Worm (Caenorhabditis elegans): ENCODE data around the gene C04C3.9.
"Not testable (repeated sequence)": the region's sequence is repeated elsewhere in the genome, so short reads cannot be mapped to it uniquely, and the experiment has no call there.

C04C3.9 gene

DNA sequence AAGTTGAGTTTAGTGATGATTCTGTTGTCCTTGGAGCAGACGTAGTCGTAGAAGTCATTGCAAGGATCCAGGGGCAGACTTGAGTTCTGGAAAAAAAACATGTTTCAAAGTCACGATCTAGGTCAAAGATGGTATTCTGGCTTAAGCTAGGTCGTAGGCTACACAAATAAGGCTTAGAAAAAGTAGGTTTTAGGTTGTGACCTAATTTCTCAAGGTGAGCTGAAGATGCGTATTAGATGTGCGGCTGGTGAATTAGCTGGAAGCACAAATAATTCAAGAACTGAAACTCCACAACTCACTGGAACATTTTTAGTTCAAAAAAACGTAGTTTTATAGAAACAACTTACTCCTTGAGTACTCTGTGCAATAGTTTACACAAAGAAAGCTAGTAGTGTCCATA is 15.8 kb upstream of the C04C3.9 start, which contains the start of gene F09D12.2:
Gene F09D12.2 (minus strand): TSS at position 101 of the 400 bp plus-strand sequence.
- TF ChIP-seq flt-1 (GFP tag; IDR thresholded peaks at IDR 0.05): no peak
- TF ChIP-seq tab-1 (GFP tag; IDR thresholded peaks at IDR 0.05): no peak
- no peak for TF ChIP-seq T22C8.4 (GFP tag; IDR thresholded peaks at IDR 0.05)

DNA sequence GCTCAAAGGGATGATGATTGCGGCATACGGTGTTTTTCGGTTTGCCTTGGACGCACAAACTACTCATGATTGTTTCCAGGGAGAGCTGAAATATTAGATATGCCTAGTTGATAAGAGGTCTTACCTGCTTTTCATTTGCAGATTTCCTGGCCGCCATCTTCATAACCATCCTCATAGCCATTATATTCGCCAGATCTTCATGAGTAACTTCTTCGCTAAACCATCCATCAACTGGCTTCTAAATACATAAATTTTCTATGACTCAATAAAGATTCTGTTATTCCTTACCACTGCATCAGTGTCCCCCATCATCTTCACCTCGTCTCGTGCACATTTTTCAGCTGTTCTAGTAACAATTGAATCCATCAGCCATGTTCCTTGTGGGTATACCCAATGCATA is 14.2 kb upstream of the C04C3.9 start:
- TF ChIP-seq klf-2 (GFP tag; conservative IDR thresholded peaks at IDR 0.05) (no peak), ref-1 (GFP tag; conservative IDR thresholded peaks at IDR 0.05) (no peak), ztf-29 (GFP tag; IDR thresholded peaks at IDR 0.05) (no peak), flt-1 (GFP tag; IDR thresholded peaks at IDR 0.05) (no peak), T22C8.4 (GFP tag; IDR thresholded peaks at IDR 0.05) (no peak), tab-1 (GFP tag; IDR thresholded peaks at IDR 0.05) (no peak), ztf-23 (GFP tag; IDR thresholded peaks at IDR 0.05) (no peak), cog-1 (tag; optimal IDR thresholded peaks at IDR 0.05) (no peak)

DNA sequence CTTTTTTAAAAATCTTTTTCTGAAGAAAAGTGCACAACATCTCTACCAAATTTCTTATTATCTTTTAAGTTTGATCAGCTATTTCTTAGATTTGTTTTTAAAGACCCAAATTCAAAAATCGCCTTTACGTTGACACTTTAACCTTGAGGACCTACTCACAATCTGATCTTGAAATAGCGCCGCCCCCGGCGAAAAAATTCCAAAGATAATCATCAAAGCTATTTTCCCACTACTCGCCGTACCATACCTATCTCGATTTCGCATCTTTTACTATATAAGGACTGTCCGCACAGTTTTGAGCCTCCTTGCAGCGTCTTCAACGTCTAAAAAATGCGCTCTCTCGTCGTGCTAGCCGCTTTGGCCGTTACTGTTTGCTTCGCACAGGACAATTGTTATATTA is 12.5 kb upstream of the C04C3.9 start, which contains the start of gene grd-10:
Gene grd-10 (plus strand): TSS at position 208 of the 400 bp plus-strand sequence.
- TF ChIP-seq flt-1 (GFP tag; IDR thresholded peaks at IDR 0.05) (no peak), klf-2 (GFP tag; conservative IDR thresholded peaks at IDR 0.05) (no peak), tab-1 (GFP tag; IDR thresholded peaks at IDR 0.05) (no peak), med-1 (GFP tag; optimal IDR thresholded peaks at IDR 0.05; ENCODE audit: insufficient read depth) (no peak), cog-1 (tag; optimal IDR thresholded peaks at IDR 0.05) (no peak), ref-1 (GFP tag; conservative IDR thresholded peaks at IDR 0.05) (no peak), T22C8.4 (GFP tag; IDR thresholded peaks at IDR 0.05) (no peak), ztf-23 (GFP tag; IDR thresholded peaks at IDR 0.05) (no peak), ztf-29 (GFP tag; IDR thresholded peaks at IDR 0.05) (no peak)

DNA sequence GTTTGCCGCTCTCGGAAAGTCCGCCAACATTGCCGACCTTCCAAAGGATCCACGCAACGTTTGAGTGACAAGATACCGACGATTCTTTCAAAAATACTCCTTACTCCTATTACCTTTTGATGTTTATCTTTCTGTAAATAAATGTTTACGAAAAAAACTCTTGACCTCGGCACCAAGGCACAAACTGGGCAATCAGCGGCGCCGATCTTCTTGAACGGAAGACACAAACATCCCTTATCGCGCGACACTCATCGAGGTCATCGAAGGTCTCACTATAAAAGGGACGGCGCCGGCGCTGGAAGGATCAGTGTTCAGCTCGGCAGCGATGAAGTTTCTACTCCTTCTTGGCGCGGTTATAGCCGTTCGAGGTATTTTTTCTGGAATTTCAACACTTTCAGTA is 11.0 kb upstream of the C04C3.9 start, which contains the start of gene grd-3:
Gene grd-3 (plus strand): TSS at position 302 of the 400 bp plus-strand sequence.
- TF ChIP-seq klf-2 (GFP tag; conservative IDR thresholded peaks at IDR 0.05) (no peak), flt-1 (GFP tag; IDR thresholded peaks at IDR 0.05) (no peak), tab-1 (GFP tag; IDR thresholded peaks at IDR 0.05) (no peak), cog-1 (tag; optimal IDR thresholded peaks at IDR 0.05) (no peak), ref-1 (GFP tag; conservative IDR thresholded peaks at IDR 0.05) (no peak), med-1 (GFP tag; optimal IDR thresholded peaks at IDR 0.05; ENCODE audit: insufficient read depth) (no peak), ztf-23 (GFP tag; IDR thresholded peaks at IDR 0.05) (no peak), ztf-29 (GFP tag; IDR thresholded peaks at IDR 0.05) (no peak), T22C8.4 (GFP tag; IDR thresholded peaks at IDR 0.05) (no peak)

DNA sequence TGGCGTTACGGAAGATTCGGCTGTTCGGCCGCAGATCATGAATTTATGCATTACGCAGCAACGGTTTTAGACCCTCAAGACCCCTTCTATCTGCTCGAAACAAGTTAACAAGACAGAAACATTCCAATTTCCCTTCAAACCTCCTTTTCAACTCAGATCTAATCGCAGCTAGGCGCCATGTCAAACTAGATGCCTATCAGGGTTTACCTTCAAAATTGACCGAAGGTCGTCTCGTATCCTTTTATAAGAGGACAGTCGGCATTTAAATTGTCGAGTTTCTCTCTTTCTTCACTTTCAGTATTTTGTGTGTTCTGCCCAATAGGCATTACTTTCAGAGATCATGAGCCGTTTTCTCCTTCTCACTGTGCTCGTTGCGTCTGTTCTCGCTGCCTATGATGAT is 9.7 kb upstream of the C04C3.9 start, which contains the start of gene grd-13:
Gene grd-13 (plus strand): TSS at position 291 of the 400 bp plus-strand sequence.
- TF ChIP-seq klf-2 (GFP tag; conservative IDR thresholded peaks at IDR 0.05) (no peak), ztf-23 (GFP tag; IDR thresholded peaks at IDR 0.05) (no peak), ref-1 (GFP tag; conservative IDR thresholded peaks at IDR 0.05) (no peak), flt-1 (GFP tag; IDR thresholded peaks at IDR 0.05) (no peak), ztf-29 (GFP tag; IDR thresholded peaks at IDR 0.05) (no peak), T22C8.4 (GFP tag; IDR thresholded peaks at IDR 0.05) (no peak), med-1 (GFP tag; optimal IDR thresholded peaks at IDR 0.05; ENCODE audit: insufficient read depth) (no peak), cog-1 (tag; optimal IDR thresholded peaks at IDR 0.05) (no peak), tab-1 (GFP tag; IDR thresholded peaks at IDR 0.05) (no peak)

DNA sequence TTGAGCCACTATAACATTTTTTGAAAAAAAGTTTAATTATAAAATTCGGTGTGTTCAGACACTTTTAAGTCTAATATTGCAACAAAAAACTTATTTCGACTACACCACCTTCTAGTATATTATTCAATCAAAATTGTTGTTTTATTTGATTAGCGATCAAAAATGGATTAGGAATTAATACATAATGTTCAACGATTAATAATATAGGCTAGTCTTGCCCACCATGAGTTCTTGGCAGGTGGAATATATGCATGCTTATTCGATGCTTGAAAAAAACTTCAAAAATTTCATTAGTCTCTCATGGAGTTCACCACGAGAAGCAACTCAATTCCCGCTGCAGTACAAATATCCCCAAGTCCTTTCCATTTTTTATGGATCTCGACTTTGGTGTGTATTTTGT is 7.7 kb upstream of the C04C3.9 start, which contains the start of gene srz-32:
Gene srz-32 (plus strand): TSS at position 301 of the 400 bp plus-strand sequence.
- TF ChIP-seq med-1 (GFP tag; optimal IDR thresholded peaks at IDR 0.05; ENCODE audit: insufficient read depth) (no peak), ztf-29 (GFP tag; IDR thresholded peaks at IDR 0.05) (no peak), T22C8.4 (GFP tag; IDR thresholded peaks at IDR 0.05) (no peak), ztf-23 (GFP tag; IDR thresholded peaks at IDR 0.05) (no peak), ref-1 (GFP tag; conservative IDR thresholded peaks at IDR 0.05) (no peak), flt-1 (GFP tag; IDR thresholded peaks at IDR 0.05) (no peak), cog-1 (tag; optimal IDR thresholded peaks at IDR 0.05) (no peak), klf-2 (GFP tag; conservative IDR thresholded peaks at IDR 0.05) (no peak), tab-1 (GFP tag; IDR thresholded peaks at IDR 0.05) (no peak)

DNA sequence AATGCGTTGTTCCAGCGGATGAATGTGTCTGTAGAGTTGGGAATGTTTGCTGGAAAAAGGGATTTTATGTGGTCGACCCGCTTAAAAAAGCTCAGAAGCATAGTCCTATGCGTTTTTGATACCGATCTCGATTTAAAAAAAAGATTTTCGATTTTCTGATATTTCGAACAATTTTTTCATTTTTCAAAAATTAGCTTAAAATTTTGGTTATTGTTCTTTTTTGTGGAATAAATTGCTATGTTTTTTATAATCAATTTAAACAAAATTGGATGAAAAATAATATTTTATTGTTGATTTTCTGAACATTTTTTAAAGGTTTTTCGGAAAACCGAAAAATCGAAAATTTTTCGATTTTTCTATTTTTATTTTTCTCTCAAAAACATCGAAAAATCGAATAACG is 5.1 kb upstream of the C04C3.9 start, which contains the start of gene C04C3.7:
Gene C04C3.7 (minus strand): TSS at position 101 of the 400 bp plus-strand sequence.
- not testable (repeated sequence) for TF ChIP-seq med-1 (GFP tag; optimal IDR thresholded peaks at IDR 0.05; ENCODE audit: insufficient read depth); T22C8.4 (GFP tag; IDR thresholded peaks at IDR 0.05); cog-1 (tag; optimal IDR thresholded peaks at IDR 0.05)

DNA sequence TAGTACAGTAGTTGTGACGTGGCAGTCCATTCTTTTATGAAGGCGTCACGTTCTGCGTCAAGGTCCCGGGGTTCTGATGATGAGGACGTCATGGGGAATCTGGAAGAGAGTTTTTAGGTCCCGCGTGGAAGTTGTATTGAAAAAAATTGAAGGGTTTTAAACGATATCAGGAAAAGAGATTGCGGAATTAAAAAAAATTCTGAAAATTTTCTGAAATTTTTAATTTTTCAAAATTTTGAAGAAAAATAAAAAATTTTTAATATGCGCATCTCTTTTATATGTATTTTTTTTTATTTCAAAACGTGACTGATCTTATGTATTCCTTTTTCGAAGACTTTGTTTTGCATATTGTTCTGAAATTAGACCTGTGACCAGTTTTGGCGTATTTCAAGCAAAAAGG is 5.8 kb downstream of the C04C3.9 start, which contains the start of gene C04C3.6:
Gene C04C3.6 (minus strand): TSS at position 101 of the 400 bp plus-strand sequence.
- no peak for TF ChIP-seq ztf-29 (GFP tag; IDR thresholded peaks at IDR 0.05)

DNA sequence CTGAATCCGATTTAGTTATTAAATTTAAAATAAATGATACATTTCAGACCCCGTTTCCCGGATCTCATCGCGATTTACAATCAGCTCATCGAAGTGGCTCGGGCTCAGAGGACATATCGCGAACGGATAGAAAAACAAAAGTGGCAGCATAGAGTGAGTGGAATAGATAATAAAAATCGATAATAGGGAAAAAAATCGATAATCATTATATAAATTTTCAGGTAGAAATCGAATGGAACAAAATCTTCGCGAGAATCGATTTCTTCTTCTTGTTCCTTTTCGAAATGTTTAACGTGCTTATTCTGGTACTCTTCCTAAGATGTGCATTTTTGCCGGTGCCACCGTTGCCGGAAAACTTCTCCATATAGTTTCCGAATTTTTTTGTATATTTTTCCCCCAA is 9.6 kb downstream of the C04C3.9 start:
- TF ChIP-seq T22C8.4 (GFP tag; IDR thresholded peaks at IDR 0.05) (peak; percentile 59; the same call in 1 of the 2 replicates), tab-1 (GFP tag; IDR thresholded peaks at IDR 0.05) (no peak)

DNA sequence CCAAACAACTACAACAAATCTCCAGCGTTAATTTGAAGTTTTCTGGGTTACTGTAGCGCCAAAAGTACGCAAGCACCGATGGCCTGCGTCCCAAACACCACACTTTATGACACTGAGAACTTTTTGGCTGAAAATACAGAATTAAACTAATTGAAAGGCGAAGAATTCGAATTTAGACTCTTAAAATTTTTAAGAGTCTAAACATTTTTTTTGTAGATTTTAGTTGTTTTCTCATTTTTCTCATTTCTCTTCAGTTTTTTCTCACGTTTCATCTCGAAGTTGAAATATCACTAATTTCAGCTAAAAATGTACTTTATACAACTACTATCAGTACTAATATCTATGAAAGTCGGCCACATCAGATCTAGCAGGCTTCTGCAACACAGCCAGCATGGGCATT is 13.0 kb downstream of the C04C3.9 start, which contains the start of gene lgc-9:
Gene lgc-9 (plus strand): TSS at position 301 of the 400 bp plus-strand sequence.
- TF ChIP-seq med-1 (GFP tag; optimal IDR thresholded peaks at IDR 0.05; ENCODE audit: insufficient read depth): no peak
- TF ChIP-seq ztf-23 (GFP tag; IDR thresholded peaks at IDR 0.05): no peak
- no peak for TF ChIP-seq T22C8.4 (GFP tag; IDR thresholded peaks at IDR 0.05)
- TF ChIP-seq cog-1 (tag; optimal IDR thresholded peaks at IDR 0.05): no peak
- no peak for TF ChIP-seq ref-1 (GFP tag; conservative IDR thresholded peaks at IDR 0.05)
- no peak for TF ChIP-seq tab-1 (GFP tag; IDR thresholded peaks at IDR 0.05)
- TF ChIP-seq klf-2 (GFP tag; conservative IDR thresholded peaks at IDR 0.05): no peak
- no peak for TF ChIP-seq ztf-29 (GFP tag; IDR thresholded peaks at IDR 0.05)
- no peak for TF ChIP-seq flt-1 (GFP tag; IDR thresholded peaks at IDR 0.05)

Measured in whole organism, midembryonic.